In genomic region chrV:19116872-19117372, ce11 we compare ENCODE assay signal across 4 worm cellular contexts.
TF ChIP-seq lines count a peak whose summit lies in the region.

No protein-coding gene starts in this region.

TF ChIP-seq in whole organism, L3 larva, 47 proteins besides CTCF, POLR2A, EP300 and RAD21:
- TF ChIP-seq aly-2 (tag; optimal IDR thresholded peaks at IDR 0.05; lab: Kevin White, UChicago) (no peak), ceh-28 (tag; optimal IDR thresholded peaks at IDR 0.05; lab: Kevin White, UChicago) (peak; percentile 92), nhr-28 (tag; optimal IDR thresholded peaks at IDR 0.05; lab: Kevin White, UChicago) (no peak), lin-39 (tag; optimal IDR thresholded peaks at IDR 0.05; lab: Kevin White, UChicago) (no peak)

TF ChIP-seq in whole organism, L4 larva, 104 proteins besides CTCF, POLR2A, EP300 and RAD21:
- TF ChIP-seq daf-8 (GFP tag; IDR thresholded peaks at IDR 0.05; lab: Robert Waterston, UW) = no peak
- peak; percentile 84 for TF ChIP-seq ceh-28 (tag; optimal IDR thresholded peaks at IDR 0.05; lab: Kevin White, UChicago)

TF ChIP-seq in whole organism, late embryonic, 69 proteins besides CTCF, POLR2A, EP300 and RAD21:
- TF ChIP-seq pha-2 (tag; optimal IDR thresholded peaks at IDR 0.05; lab: Kevin White, UChicago) (no peak), ceh-48 (tag; optimal IDR thresholded peaks at IDR 0.05; lab: Kevin White, UChicago) (peak; percentile 36)

TF ChIP-seq in whole organism, midembryonic, 9 proteins besides CTCF, POLR2A, EP300 and RAD21:
- TF ChIP-seq ref-1 (GFP tag; conservative IDR thresholded peaks at IDR 0.05; lab: Robert Waterston, UW) (no peak), ztf-23 (GFP tag; IDR thresholded peaks at IDR 0.05; lab: Robert Waterston, UW) (no peak), T22C8.4 (GFP tag; IDR thresholded peaks at IDR 0.05; lab: Robert Waterston, UW) (peak; percentile 89)
